Worm (Caenorhabditis elegans): Measurements from ENCODE around the gene lips-6.

DNA sequence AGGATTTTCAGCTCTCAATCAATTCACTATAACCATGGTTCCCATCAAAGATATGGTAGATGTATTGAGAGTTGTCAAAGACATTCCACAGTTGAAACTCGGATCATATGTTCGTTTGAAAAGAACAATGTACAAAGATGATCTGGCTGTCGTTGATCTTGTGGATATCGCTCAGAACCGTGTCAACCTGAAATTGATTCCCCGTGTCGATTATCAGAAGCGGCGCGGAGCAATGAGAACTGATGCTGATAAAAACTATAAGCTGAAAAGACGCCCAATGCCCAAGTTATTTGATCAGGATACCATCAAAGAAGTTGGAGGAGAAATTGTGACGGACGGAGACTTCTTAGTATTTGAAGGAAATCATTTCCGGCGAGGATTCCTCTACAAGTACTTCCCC is 37.0 kb upstream of the lips-6 start:
- no peak for TF ChIP-seq ama-1 (optimal IDR thresholded peaks at IDR 0.05)
- TF ChIP-seq sea-1 (GFP tag; conservative IDR thresholded peaks at IDR 0.05) = no peak
- no peak for TF ChIP-seq tra-4 (tag; optimal IDR thresholded peaks at IDR 0.05)
- no peak for TF ChIP-seq B0310.2 (tag; optimal IDR thresholded peaks at IDR 0.05)
- TF ChIP-seq hmg-4 (GFP tag; optimal IDR thresholded peaks at IDR 0.05) = no peak
